Worm (Caenorhabditis elegans) whole organism, L3 larva: ENCODE data around the gene glb-27.

Experiments used
- egl-27 ChIP-seq: sonication (generic microtip); optimal IDR thresholded peaks from 4 replicates; lab custom pipeline; 2017; ENCODE audit warnings: missing biosample characterization, missing genetic modification reagents, missing genetic modification characterization
- nhr-23 ChIP-seq: fragments of 150-350 bp; optimal IDR thresholded peaks from 2 replicates; lab custom pipeline; 2014; ENCODE audit warnings: missing biosample characterization, missing genetic modification reagents, missing genetic modification characterization
- nhr-237 ChIP-seq: fragments of 150-350 bp; optimal IDR thresholded peaks from 2 replicates; lab custom pipeline; 2014; ENCODE audit warnings: missing biosample characterization, missing genetic modification characterization

DNA sequence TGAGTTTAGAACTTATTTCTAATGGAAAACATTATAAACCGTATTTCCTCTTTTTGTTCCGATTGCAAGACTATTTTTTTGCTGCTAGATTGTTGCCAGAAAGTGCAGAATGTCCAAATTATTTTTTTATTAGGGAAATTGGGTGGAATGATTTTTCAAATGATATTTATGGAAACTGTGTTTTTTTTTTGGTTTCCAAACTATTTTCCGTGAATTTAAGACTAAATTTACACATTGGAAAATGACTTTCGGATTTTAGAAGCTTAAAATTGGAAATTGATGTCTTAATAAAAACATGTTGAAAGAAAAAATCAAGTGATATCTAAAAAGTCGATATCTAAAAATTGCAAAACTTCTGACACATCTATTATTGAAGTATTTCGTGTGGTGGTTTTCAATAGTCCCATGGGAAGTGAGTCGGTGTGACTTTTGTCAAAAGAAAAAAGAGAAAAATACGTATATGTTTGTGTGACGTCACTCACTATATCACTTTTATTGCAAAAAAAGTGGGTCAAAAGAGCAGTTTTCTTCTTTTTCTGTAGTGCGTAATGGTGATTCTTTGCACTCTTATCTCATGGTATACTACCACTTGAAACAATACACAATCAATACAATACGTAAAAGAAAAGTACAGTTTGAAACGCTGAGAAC lies 51.9 kb downstream of the glb-27 start:
- TF ChIP-seq egl-27 (tag; lab: Kevin White, UChicago) (no peak), nhr-237 (no peak), nhr-23 (tag; lab: Kevin White, UChicago) (no peak)
